Fruit fly (Drosophila melanogaster): ENCODE data around the gene CG32579.

Gene CG32579

DNA sequence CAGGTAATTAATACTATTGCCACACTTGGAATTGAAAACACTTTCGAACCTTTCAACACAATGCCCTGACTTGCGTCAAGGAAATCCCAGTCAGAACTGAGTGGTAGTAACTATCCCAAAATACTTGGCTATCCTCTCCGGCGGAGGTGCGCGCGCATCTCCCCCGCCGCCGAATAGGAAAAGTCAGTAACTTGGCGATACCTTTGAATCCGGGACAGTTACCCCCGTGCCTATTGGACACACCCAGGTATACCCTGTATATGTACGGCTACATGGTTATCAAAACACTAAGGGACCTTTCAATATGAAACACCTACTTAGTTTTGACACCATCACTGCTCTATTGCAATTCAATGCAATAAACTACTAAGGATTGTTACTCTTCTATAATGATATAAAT is 7.6 kb downstream of the CG32579 start, which contains the start of gene CG9919 (continued):
- TF ChIP-seq btn (GFP tag; optimal IDR thresholded peaks at IDR 0.05) (no peak), Myb (GFP tag; optimal IDR thresholded peaks at IDR 0.05) (no peak), CG7357 (GFP tag; IDR thresholded peaks at IDR 0.05) (no peak), Ets97D (GFP tag; optimal IDR thresholded peaks at IDR 0.05) (no peak), Lpt (GFP tag; optimal IDR thresholded peaks at IDR 0.05) (no peak), CG9797 (GFP tag; optimal IDR thresholded peaks at IDR 0.05) (no peak), Dp (GFP tag; optimal IDR thresholded peaks at IDR 0.05) (no peak), Six4 (GFP tag; optimal IDR thresholded peaks at IDR 0.05) (no peak), Atf6 (GFP tag; IDR thresholded peaks at IDR 0.05) (no peak), HmgD (GFP tag; optimal IDR thresholded peaks at IDR 0.05) (no peak), CoRest (tag; optimal IDR thresholded peaks at IDR 0.05) (no peak), CG3847 (GFP tag; IDR thresholded peaks at IDR 0.05) (no peak), Sry-δ (GFP tag; optimal IDR thresholded peaks at IDR 0.05) (no peak), CG13894 (tag; optimal IDR thresholded peaks at IDR 0.05) (no peak), chinmo (GFP tag; IDR thresholded peaks at IDR 0.05; ENCODE audit: partially characterized antibody) (no peak), CG10431 (GFP tag; optimal IDR thresholded peaks at IDR 0.05) (peak; percentile 89), CG9817 (tag; optimal IDR thresholded peaks at IDR 0.05) (no peak), dati (GFP tag; IDR thresholded peaks at IDR 0.05) (no peak), croc (GFP tag; conservative IDR thresholded peaks at IDR 0.05) (no peak), her (GFP tag; optimal IDR thresholded peaks at IDR 0.05) (no peak), pnt (GFP tag; optimal IDR thresholded peaks at IDR 0.05) (no peak), CG31365 (tag; optimal IDR thresholded peaks at IDR 0.05) (no peak), ab (GFP tag; optimal IDR thresholded peaks at IDR 0.05) (no peak), CG7928 (GFP tag; optimal IDR thresholded peaks at IDR 0.05) (no peak), ewg (GFP tag; optimal IDR thresholded peaks at IDR 0.05) (peak; percentile 82), row (GFP tag; IDR thresholded peaks at IDR 0.05) (peak; percentile 33; the same call in 1 of the 3 replicates), sens-2 (GFP tag; IDR thresholded peaks at IDR 0.05) (no peak), CG12104 (GFP tag; optimal IDR thresholded peaks at IDR 0.05) (no peak), CG12942 (GFP tag; optimal IDR thresholded peaks at IDR 0.05) (no peak), CG3726 (GFP tag; IDR thresholded peaks at IDR 0.05) (no peak), CG7963 (GFP tag; IDR thresholded peaks at IDR 0.05; ENCODE audit: partially characterized antibody) (no peak), CG15479 (GFP tag; optimal IDR thresholded peaks at IDR 0.05) (no peak), Max (GFP tag; optimal IDR thresholded peaks at IDR 0.05) (no peak), pzg (GFP tag; optimal IDR thresholded peaks at IDR 0.05) (peak; percentile 3), Optix (GFP tag; IDR thresholded peaks at IDR 0.05) (no peak), E2f2 (GFP tag; IDR thresholded peaks at IDR 0.05) (no peak), dmrt11E (tag; optimal IDR thresholded peaks at IDR 0.05) (no peak), CG11093 (GFP tag; IDR thresholded peaks at IDR 0.05) (no peak), fd102C (GFP tag; optimal IDR thresholded peaks at IDR 0.05) (no peak), br (optimal IDR thresholded peaks at IDR 0.05) (no peak)

DNA sequence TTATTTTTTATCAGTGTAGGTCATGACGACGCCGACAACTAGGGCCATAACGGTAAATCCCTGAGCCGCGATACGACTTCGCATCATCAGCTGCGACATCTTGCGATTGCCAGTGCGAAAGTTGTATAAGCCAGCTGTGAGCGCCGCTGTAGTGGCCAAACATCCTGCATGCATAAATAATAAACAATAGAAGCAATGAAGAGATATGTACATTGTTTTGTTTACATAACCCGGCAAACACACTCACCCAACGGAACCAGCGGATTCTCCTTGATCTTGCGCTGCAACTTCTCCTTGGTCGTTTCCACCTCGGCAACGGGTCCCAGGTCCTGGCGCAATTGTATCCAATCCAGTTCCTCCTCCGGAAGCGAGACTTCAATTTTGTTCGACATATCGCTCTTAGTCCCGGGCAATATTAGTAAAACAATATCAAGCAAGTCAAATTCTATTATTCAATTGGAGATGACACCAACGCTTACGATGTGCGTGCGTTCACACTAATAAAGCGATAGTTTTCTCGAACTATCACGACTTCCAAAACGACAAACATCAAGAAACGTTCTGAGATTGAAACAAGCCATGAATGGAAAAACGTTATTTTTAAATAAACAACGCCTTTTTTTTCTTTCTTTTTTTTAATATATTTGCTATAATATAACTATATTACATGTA is 8.6 kb downstream of the CG32579 start:
- no peak for TF ChIP-seq croc (GFP tag; conservative IDR thresholded peaks at IDR 0.05)
- no peak for TF ChIP-seq sc (optimal IDR thresholded peaks at IDR 0.05)
- TF ChIP-seq sc (GFP tag; optimal IDR thresholded peaks at IDR 0.05): no peak
- no peak for TF ChIP-seq CG31441 (GFP tag; IDR thresholded peaks at IDR 0.05)
- TF ChIP-seq sr (GFP tag; IDR thresholded peaks at IDR 0.05): no peak
- no peak for TF ChIP-seq trh (GFP tag; optimal IDR thresholded peaks at IDR 0.05)
- TF ChIP-seq CG2202 (tag; optimal IDR thresholded peaks at IDR 0.05): no peak
- no peak for TF ChIP-seq Rx (GFP tag; IDR thresholded peaks at IDR 0.05)
- no peak for TF ChIP-seq CG10321 (GFP tag; IDR thresholded peaks at IDR 0.05)
- no peak for TF ChIP-seq Usf (GFP tag; optimal IDR thresholded peaks at IDR 0.05)
- TF ChIP-seq CG14710 (tag; optimal IDR thresholded peaks at IDR 0.05): peak; percentile 10
- TF ChIP-seq CG1647 (GFP tag; optimal IDR thresholded peaks at IDR 0.05): no peak
- TF ChIP-seq CG10462 (GFP tag; optimal IDR thresholded peaks at IDR 0.05): no peak
- TF ChIP-seq pb (GFP tag; optimal IDR thresholded peaks at IDR 0.05): no peak
- TF ChIP-seq jumu (GFP tag; optimal IDR thresholded peaks at IDR 0.05): no peak
- no peak for TF ChIP-seq CG11398 (GFP tag; optimal IDR thresholded peaks at IDR 0.05)
